Worm (Caenorhabditis elegans) whole organism, L3 larva: Measurements from ENCODE around the gene Y43F8B.22.

ENCODE experiments used
- ZK546.5 ChIP-seq: sonication (generic microtip); optimal IDR thresholded peaks from 2 replicates; lab custom pipeline; 2017; ENCODE audit warnings: missing biosample characterization, missing genetic modification characterization
- mml-1 ChIP-seq: fragments of 150-350 bp; sonication (generic microtip); optimal IDR thresholded peaks from 3 replicates; lab custom pipeline; 2014; ENCODE audit warnings: missing biosample characterization, missing genetic modification characterization
- nhr-237 ChIP-seq: fragments of 150-350 bp; optimal IDR thresholded peaks from 2 replicates; lab custom pipeline; 2014; ENCODE audit warnings: missing biosample characterization, missing genetic modification characterization
- pqm-1 ChIP-seq: fragments of 150-350 bp; optimal IDR thresholded peaks from 2 replicates; lab custom pipeline; 2017; ENCODE audit warnings: missing biosample characterization, missing genetic modification characterization, inconsistent platforms
- skn-1 ChIP-seq: fragments of 150-350 bp; optimal IDR thresholded peaks from 2 replicates; lab custom pipeline; 2014; ENCODE audit warnings: missing biosample characterization, missing genetic modification characterization
- unc-62 ChIP-seq: fragments of 150-350 bp; sonication (generic microtip); optimal IDR thresholded peaks from 4 replicates; lab custom pipeline; 2014; ENCODE audit warnings: missing biosample characterization, missing genetic modification reagents, missing genetic modification characterization

DNA sequence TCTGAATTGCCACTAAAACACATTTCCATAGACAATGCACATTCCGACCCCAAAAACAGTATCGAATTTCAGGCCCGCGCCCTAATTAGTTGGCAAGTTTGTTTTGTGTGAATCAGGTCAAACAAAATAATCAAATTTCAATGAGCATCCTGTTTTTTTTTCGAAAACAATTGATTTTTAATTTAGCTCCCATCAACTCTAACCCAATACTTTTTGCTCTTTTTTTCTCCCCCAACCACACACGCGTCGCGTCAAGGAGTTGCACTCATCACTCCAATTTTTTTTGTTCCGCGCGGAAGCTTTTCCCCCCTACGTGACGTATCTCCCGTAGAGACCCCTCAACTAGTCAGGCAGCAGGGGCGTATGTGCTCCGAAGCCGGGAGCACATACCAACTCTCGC is 18.8 kb downstream of the Y43F8B.22 start:
- no peak for TF ChIP-seq ZK546.5 (tag; lab: Kevin White, UChicago)
- no peak for TF ChIP-seq skn-1 (tag; lab: Kevin White, UChicago)
- TF ChIP-seq unc-62 (GFP tag; lab: Kevin White, UChicago), result no peak
- no peak for TF ChIP-seq pqm-1 (tag; lab: Kevin White, UChicago)
- no peak for TF ChIP-seq mml-1 (tag; lab: Kevin White, UChicago)
- no peak for TF ChIP-seq nhr-237 (tag; lab: Kevin White, UChicago)
